Fruit fly (Drosophila melanogaster) S2 (cell line): ENCODE results near the gene CG6739.

Experiments
- CG8478 ChIP-seq: fragments of >200 bp; optimal IDR thresholded peaks from 2 replicates; lab custom pipeline; 2018
- CTCF ChIP-seq, 2 experiments: fragments of >200 bp; optimal IDR thresholded peaks; 2 replicates each; lab custom pipeline; 2018

DNA sequence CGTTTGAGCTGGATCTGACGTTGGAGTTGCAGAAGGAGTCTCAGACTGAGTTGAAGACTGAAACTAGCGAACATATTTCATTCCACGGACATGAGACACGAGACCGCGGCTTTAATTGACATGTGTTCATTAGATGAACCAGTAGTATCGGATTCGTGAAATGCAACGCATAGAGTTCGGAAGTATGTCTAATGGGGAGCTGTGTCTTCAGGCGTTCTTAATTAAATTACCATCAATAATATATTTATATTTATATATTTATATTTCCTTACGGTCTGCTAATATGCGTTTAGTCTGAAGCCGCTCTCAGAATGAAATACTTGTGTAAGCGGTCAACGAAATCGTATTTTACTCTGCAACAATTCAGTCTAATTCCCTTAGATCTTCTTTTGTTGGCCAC, 26.6 kb upstream of the CG6739 start, which contains the start of gene Spn28B:
- TF ChIP-seq CTCF (optimal IDR thresholded peaks at IDR 0.05; lab: Kevin White, UChicago) = no peak
- TF ChIP-seq CG8478 (lab: Kevin White, UChicago) = no peak
